Worm (Caenorhabditis elegans): ENCODE data around the gene cogc-2.
A peak's percentile ranks its signal among the peaks of the same experiment; 100 is the strongest.

The cogc-2 gene

DNA sequence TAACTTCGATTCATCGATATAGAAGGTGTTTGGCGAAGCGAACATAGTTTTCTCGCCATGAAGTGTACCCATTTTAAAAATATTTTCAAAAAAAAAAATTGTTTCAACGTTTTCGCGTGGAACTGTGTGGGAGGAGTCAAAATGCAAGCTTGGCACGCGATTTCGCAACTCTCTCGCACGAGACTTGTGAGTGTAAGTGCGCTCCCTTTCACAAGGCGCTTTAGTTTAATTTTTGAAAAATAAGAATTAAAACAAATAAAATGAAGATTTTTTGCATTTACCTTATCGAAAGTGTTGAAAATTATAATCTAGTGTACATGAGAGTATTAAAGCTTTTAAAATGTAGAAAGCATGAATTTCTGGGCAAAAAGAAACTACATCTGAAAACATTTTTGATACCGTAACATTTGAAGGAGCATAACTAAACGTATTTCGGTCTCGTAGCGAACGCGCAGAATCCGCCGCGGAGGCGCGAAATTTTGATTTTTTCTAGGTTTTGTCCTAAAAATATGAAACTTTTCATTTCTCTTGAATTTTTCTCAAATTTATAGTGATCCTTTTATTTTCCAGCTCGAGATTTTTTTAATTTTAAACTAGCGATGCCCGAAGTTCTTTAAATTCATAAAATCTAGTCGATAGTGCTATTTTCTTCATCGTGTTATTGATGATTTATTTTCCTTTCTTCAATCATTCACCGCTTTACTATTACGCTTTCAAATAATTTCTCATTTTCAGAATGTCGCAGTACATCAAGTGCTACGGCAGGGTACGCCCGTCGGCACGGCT, at the start of gene cogc-2, which contains the start of gene klp-18 (continued):
- TF ChIP-seq syd-9 (tag; optimal IDR thresholded peaks at IDR 0.05) (no peak), ceh-45 (GFP tag; IDR thresholded peaks at IDR 0.05) (0 out of 2 replicates have a peak, but pooled peaks have one; percentile 15), pag-3 (tag; optimal IDR thresholded peaks at IDR 0.05; ENCODE audit: borderline replicate concordance) (no peak), ceh-30 (tag; optimal IDR thresholded peaks at IDR 0.05) (no peak), ama-1 (optimal IDR thresholded peaks at IDR 0.05) (no peak), ceh-6 (GFP tag; optimal IDR thresholded peaks at IDR 0.05) (peak; percentile 45), lin-11 (tag; optimal IDR thresholded peaks at IDR 0.05) (peak; percentile 29), elt-2 (tag; optimal IDR thresholded peaks at IDR 0.05) (peak; percentile 80), pax-1 (tag; optimal IDR thresholded peaks at IDR 0.05) (peak; percentile 46), ceh-9 (tag; optimal IDR thresholded peaks at IDR 0.05) (no peak), unc-3 (GFP tag; conservative IDR thresholded peaks at IDR 0.05) (no peak), unc-3 (tag; optimal IDR thresholded peaks at IDR 0.05) (peak; percentile 45), ceh-18 (tag; optimal IDR thresholded peaks at IDR 0.05) (peak; percentile 45), pha-4 (tag; optimal IDR thresholded peaks at IDR 0.05) (no peak), hlh-30 (tag; optimal IDR thresholded peaks at IDR 0.05; ENCODE audit: insufficient read depth) (peak; percentile 71), sdc-2 (tag; optimal IDR thresholded peaks at IDR 0.05) (peak; percentile 45), unc-55 (GFP tag; optimal IDR thresholded peaks at IDR 0.05) (no peak), unc-86 (tag; optimal IDR thresholded peaks at IDR 0.05) (peak; percentile 48)

DNA sequence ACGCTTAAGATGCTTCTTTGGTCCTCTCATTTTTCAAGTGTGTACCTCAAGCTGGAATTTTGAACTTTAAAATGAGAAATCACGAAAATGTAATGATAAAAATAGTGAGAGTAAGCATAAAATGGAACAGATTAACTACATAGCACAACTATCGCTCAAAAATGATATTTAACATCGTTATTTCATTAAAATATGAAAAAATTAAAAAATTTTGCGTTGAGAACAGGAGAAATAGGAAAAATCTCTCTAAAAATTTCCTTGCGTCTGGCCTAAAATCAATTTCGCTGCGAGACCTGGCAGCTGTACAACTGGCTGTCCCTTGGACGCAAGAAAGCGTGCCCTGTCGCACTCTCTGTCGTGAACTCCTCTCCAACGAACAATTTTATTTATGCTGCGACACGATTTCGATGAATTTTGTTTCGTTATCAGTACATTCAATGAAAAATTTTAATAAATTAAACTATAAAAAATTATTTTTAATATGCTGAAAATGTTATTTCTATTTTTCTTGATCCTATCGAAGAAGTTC, 45.3 kb upstream of the cogc-2 start, which contains the start of gene rps-4:
TSS of gene rps-4 (minus strand) at position 51 of the 529 bp plus-strand sequence.
- no peak for TF ChIP-seq tbx-7 (tag; optimal IDR thresholded peaks at IDR 0.05)
- no peak for TF ChIP-seq ceh-30 (tag; optimal IDR thresholded peaks at IDR 0.05)
- peak; percentile 26 for TF ChIP-seq dve-1 (tag; optimal IDR thresholded peaks at IDR 0.05)
- TF ChIP-seq nfya-1 (tag; optimal IDR thresholded peaks at IDR 0.05): peak; percentile 79
- TF ChIP-seq fax-1 (tag; optimal IDR thresholded peaks at IDR 0.05): no peak
- no peak for TF ChIP-seq pax-1 (tag; optimal IDR thresholded peaks at IDR 0.05)
- TF ChIP-seq tbx-2 (tag; optimal IDR thresholded peaks at IDR 0.05): no peak
- TF ChIP-seq lin-11 (tag; optimal IDR thresholded peaks at IDR 0.05): no peak
- TF ChIP-seq pha-4 (tag; optimal IDR thresholded peaks at IDR 0.05): no peak
- TF ChIP-seq ceh-9 (tag; optimal IDR thresholded peaks at IDR 0.05): no peak
- TF ChIP-seq K09A11.1 (tag; optimal IDR thresholded peaks at IDR 0.05; ENCODE audit: insufficient read depth): no peak
- TF ChIP-seq ceh-19 (GFP tag; optimal IDR thresholded peaks at IDR 0.05): no peak
- no peak for TF ChIP-seq ahr-1 (tag; optimal IDR thresholded peaks at IDR 0.05)
- no peak for TF ChIP-seq npax-4 (tag; optimal IDR thresholded peaks at IDR 0.05)
- no peak for TF ChIP-seq fkh-6 (tag; optimal IDR thresholded peaks at IDR 0.05)
- no peak for TF ChIP-seq pqm-1 (tag; optimal IDR thresholded peaks at IDR 0.05)
- TF ChIP-seq pha-2 (tag; optimal IDR thresholded peaks at IDR 0.05): peak; percentile 23
- no peak for TF ChIP-seq sox-2 (GFP tag; IDR thresholded peaks at IDR 0.05)
- no peak for TF ChIP-seq sdc-2 (tag; optimal IDR thresholded peaks at IDR 0.05)
- TF ChIP-seq che-1 (tag; optimal IDR thresholded peaks at IDR 0.05): no peak
- TF ChIP-seq K02D7.2 (tag; optimal IDR thresholded peaks at IDR 0.05): no peak
- no peak for TF ChIP-seq odd-2 (tag; optimal IDR thresholded peaks at IDR 0.05)
- TF ChIP-seq ceh-24 (tag; optimal IDR thresholded peaks at IDR 0.05): no peak
- TF ChIP-seq F13H6.1 (tag; optimal IDR thresholded peaks at IDR 0.05): no peak
- peak; percentile 10 for TF ChIP-seq unc-55 (GFP tag; optimal IDR thresholded peaks at IDR 0.05)
- no peak for TF ChIP-seq ztf-16 (tag; optimal IDR thresholded peaks at IDR 0.05)
- TF ChIP-seq ceh-48 (tag; optimal IDR thresholded peaks at IDR 0.05): peak; percentile 13
- TF ChIP-seq ceh-18 (tag; optimal IDR thresholded peaks at IDR 0.05): peak; percentile 18
- TF ChIP-seq rnt-1 (tag; optimal IDR thresholded peaks at IDR 0.05): no peak
- TF ChIP-seq ceh-31 (tag; optimal IDR thresholded peaks at IDR 0.05): peak; percentile 59
- TF ChIP-seq hlh-30 (tag; optimal IDR thresholded peaks at IDR 0.05; ENCODE audit: insufficient read depth): peak; percentile 27
- TF ChIP-seq C08G9.2 (tag; optimal IDR thresholded peaks at IDR 0.05): no peak
- TF ChIP-seq fkh-10 (GFP tag; optimal IDR thresholded peaks at IDR 0.05): no peak
- TF ChIP-seq madf-2 (tag; optimal IDR thresholded peaks at IDR 0.05): no peak
- TF ChIP-seq ceh-6 (GFP tag; optimal IDR thresholded peaks at IDR 0.05): no peak
- TF ChIP-seq elt-2 (tag; optimal IDR thresholded peaks at IDR 0.05): peak; percentile 67
- TF ChIP-seq Y22D7AL.16 (tag; optimal IDR thresholded peaks at IDR 0.05): peak; percentile 47
- TF ChIP-seq hlh-6 (tag; optimal IDR thresholded peaks at IDR 0.05): no peak
- no peak for TF ChIP-seq unc-86 (tag; optimal IDR thresholded peaks at IDR 0.05)
- no peak for TF ChIP-seq hlh-15 (tag; optimal IDR thresholded peaks at IDR 0.05)
- TF ChIP-seq syd-9 (tag; optimal IDR thresholded peaks at IDR 0.05): no peak
- TF ChIP-seq ets-4 (tag; optimal IDR thresholded peaks at IDR 0.05): no peak
- TF ChIP-seq unc-42 (tag; optimal IDR thresholded peaks at IDR 0.05): peak; percentile 31
